Worm (Caenorhabditis elegans) whole organism, mixed stage, embryonic: ENCODE data around the gene C28H8.5.

Experiments used
- M03D4.4 ChIP-seq: sonication (generic microtip); optimal IDR thresholded peaks from 2 replicates; lab custom pipeline; 2017; ENCODE audit warnings: mild to moderate bottlenecking, missing genetic modification characterization, missing compliant biosample characterization
- blmp-1 ChIP-seq: fragments of 150-350 bp; optimal IDR thresholded peaks from 2 replicates; lab custom pipeline; 2014; ENCODE audit warnings: missing biosample characterization, missing genetic modification characterization
- ceh-39 ChIP-seq: fragments of 150-350 bp; optimal IDR thresholded peaks from 2 replicates; lab custom pipeline; 2014; ENCODE audit warnings: missing biosample characterization, missing genetic modification characterization
- ceh-43 ChIP-seq: fragments of 200-800 bp; sonication (Bioruptor generic); optimal IDR thresholded peaks from 2 replicates; lab custom pipeline; 2018; ENCODE audit warnings: mild to moderate bottlenecking, missing genetic modification characterization, moderate library complexity, missing compliant biosample characterization
- ceh-83 ChIP-seq: fragments of 200-800 bp; sonication (Bioruptor generic); optimal IDR thresholded peaks from 2 replicates; lab custom pipeline; 2018; ENCODE audit warnings: mild to moderate bottlenecking, missing genetic modification characterization, missing compliant biosample characterization
- ces-1 ChIP-seq: fragments of 150-350 bp; optimal IDR thresholded peaks from 2 replicates; lab custom pipeline; 2014; ENCODE audit warnings: missing biosample characterization, missing genetic modification reagents, missing genetic modification characterization
- cnd-1 ChIP-seq: fragments of 200-800 bp; sonication (Bioruptor generic); optimal IDR thresholded peaks from 2 replicates; lab custom pipeline; 2018; ENCODE audit warnings: mild to moderate bottlenecking, missing genetic modification characterization, missing compliant biosample characterization
- drap-1 ChIP-seq: fragments of 200-800 bp; sonication (Bioruptor generic); optimal IDR thresholded peaks from 3 replicates; lab custom pipeline; 2018; ENCODE audit warnings: mild to moderate bottlenecking, missing genetic modification characterization, missing compliant biosample characterization
- elt-1 ChIP-seq: sonication (generic microtip); optimal IDR thresholded peaks from 2 replicates; lab custom pipeline; 2017; ENCODE audit warnings: missing genetic modification characterization, mild to moderate bottlenecking, missing compliant biosample characterization, antibody characterized with exemption, moderate library complexity, borderline replicate concordance; ENCODE audit not compliant: insufficient read depth
- elt-3 ChIP-seq: fragments of 150-350 bp; optimal IDR thresholded peaks from 2 replicates; lab custom pipeline; 2014; ENCODE audit warnings: missing biosample characterization, missing genetic modification characterization
- ham-2 ChIP-seq: fragments of 200-800 bp; sonication (Bioruptor generic); optimal IDR thresholded peaks from 2 replicates; lab custom pipeline; 2018; ENCODE audit warnings: mild to moderate bottlenecking, missing genetic modification characterization, missing compliant biosample characterization
- hlh-1 ChIP-seq: fragments of 150-350 bp; optimal IDR thresholded peaks from 2 replicates; lab custom pipeline; 2014; ENCODE audit warnings: missing biosample characterization, missing genetic modification reagents, missing genetic modification characterization
- lin-13 ChIP-seq: fragments of 150-350 bp; optimal IDR thresholded peaks from 2 replicates; lab custom pipeline; 2014; ENCODE audit warnings: missing biosample characterization, missing genetic modification characterization
- lin-32 ChIP-seq: fragments of 200-800 bp; sonication (Bioruptor generic); optimal IDR thresholded peaks from 2 replicates; lab custom pipeline; 2018; ENCODE audit warnings: mild to moderate bottlenecking, missing genetic modification characterization, missing compliant biosample characterization
- mab-5 ChIP-seq: fragments of 150-350 bp; optimal IDR thresholded peaks from 2 replicates; lab custom pipeline; 2014; ENCODE audit warnings: missing biosample characterization, missing genetic modification characterization
- mep-1 ChIP-seq: fragments of 150-350 bp; optimal IDR thresholded peaks from 2 replicates; lab custom pipeline; 2017; ENCODE audit warnings: missing biosample characterization, missing genetic modification reagents, missing genetic modification characterization, inconsistent platforms
- mls-2 ChIP-seq: sonication (generic microtip); optimal IDR thresholded peaks from 2 replicates; lab custom pipeline; 2016; ENCODE audit warnings: mild to moderate bottlenecking, missing genetic modification characterization, moderate library complexity, missing compliant biosample characterization
- nhr-12 ChIP-seq: fragments of 150-350 bp; optimal IDR thresholded peaks from 2 replicates; lab custom pipeline; 2014; ENCODE audit warnings: missing biosample characterization, missing genetic modification characterization
- nhr-2 ChIP-seq: fragments of 150-350 bp; optimal IDR thresholded peaks from 2 replicates; lab custom pipeline; 2014; ENCODE audit warnings: missing biosample characterization, missing genetic modification characterization
- nhr-237 ChIP-seq: fragments of 150-350 bp; optimal IDR thresholded peaks from 2 replicates; lab custom pipeline; 2014; ENCODE audit warnings: missing biosample characterization, missing genetic modification characterization
- nhr-28 ChIP-seq: fragments of 150-350 bp; optimal IDR thresholded peaks from 2 replicates; lab custom pipeline; 2014; ENCODE audit warnings: missing biosample characterization, missing genetic modification characterization
- nhr-76 ChIP-seq: sonication (generic microtip); optimal IDR thresholded peaks from 2 replicates; lab custom pipeline; 2017; ENCODE audit warnings: missing biosample characterization, missing genetic modification characterization
- pha-4 ChIP-seq: fragments of 150-350 bp; optimal IDR thresholded peaks from 2 replicates; lab custom pipeline; 2018; ENCODE audit warnings: missing biosample characterization, missing genetic modification reagents, missing genetic modification characterization
- sem-2 ChIP-seq: fragments of 200-800 bp; sonication (Bioruptor generic); optimal IDR thresholded peaks from 2 replicates; lab custom pipeline; 2018; ENCODE audit warnings: mild to moderate bottlenecking, missing genetic modification characterization, missing compliant biosample characterization
- snpc-4 ChIP-seq: fragments of 150-350 bp; optimal IDR thresholded peaks from 2 replicates; lab custom pipeline; 2014; ENCODE audit warnings: missing biosample characterization, missing genetic modification characterization
- sptf-1 ChIP-seq: sonication (generic microtip); optimal IDR thresholded peaks from 2 replicates; lab custom pipeline; 2017; ENCODE audit warnings: mild to moderate bottlenecking, missing genetic modification characterization, moderate library complexity, missing compliant biosample characterization
- tbx-8 ChIP-seq: fragments of 200-800 bp; sonication (Bioruptor generic); optimal IDR thresholded peaks from 2 replicates; lab custom pipeline; 2018; ENCODE audit warnings: mild to moderate bottlenecking, missing genetic modification characterization, moderate library complexity, missing compliant biosample characterization
- unc-120 ChIP-seq: sonication (generic microtip); optimal IDR thresholded peaks from 2 replicates; lab custom pipeline; 2017; ENCODE audit warnings: missing genetic modification characterization, missing compliant biosample characterization; ENCODE audit not compliant: poor library complexity, severe bottlenecking
- unc-39 ChIP-seq: fragments of 150-350 bp; optimal IDR thresholded peaks from 2 replicates; lab custom pipeline; 2014; ENCODE audit warnings: missing biosample characterization, missing genetic modification characterization
- unc-62 ChIP-seq: fragments of 150-350 bp; optimal IDR thresholded peaks from 2 replicates; lab custom pipeline; 2014; ENCODE audit warnings: missing biosample characterization, missing genetic modification reagents, missing genetic modification characterization
- zip-8 ChIP-seq: fragments of 150-350 bp; optimal IDR thresholded peaks from 2 replicates; lab custom pipeline; 2014; ENCODE audit warnings: missing biosample characterization, missing genetic modification characterization
- ztf-11 ChIP-seq: fragments of 150-350 bp; optimal IDR thresholded peaks from 2 replicates; lab custom pipeline; 2014; ENCODE audit warnings: missing biosample characterization, missing genetic modification characterization

Gene C28H8.5

DNA sequence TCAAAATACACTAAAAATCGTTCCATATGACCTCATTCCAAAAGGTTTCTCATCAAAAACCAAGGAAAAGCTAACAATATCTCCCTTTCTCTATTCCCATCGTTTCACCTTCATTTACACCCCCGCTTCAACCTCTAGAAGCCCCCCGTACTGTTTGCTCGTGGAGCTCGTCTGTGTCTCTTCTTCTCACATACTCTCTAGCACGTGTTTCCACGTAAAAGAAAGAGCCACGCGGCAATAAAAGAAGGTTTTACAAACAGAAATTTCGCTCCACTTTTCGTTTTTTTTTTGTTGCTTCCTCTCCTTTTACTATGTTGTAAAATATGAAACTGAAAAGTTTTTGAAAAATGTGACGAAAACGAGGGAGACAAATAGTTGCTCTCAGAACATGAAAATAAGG is 8.8 kb downstream of the C28H8.5 start:
- TF ChIP-seq pha-4 (no peak), snpc-4 (tag; lab: Kevin White, UChicago) (no peak), mab-5 (tag; lab: Kevin White, UChicago) (no peak), elt-3 (tag; lab: Kevin White, UChicago) (no peak), unc-120 (tag; lab: Kevin White, UChicago) (no peak), M03D4.4 (tag; lab: Kevin White, UChicago) (no peak)

DNA sequence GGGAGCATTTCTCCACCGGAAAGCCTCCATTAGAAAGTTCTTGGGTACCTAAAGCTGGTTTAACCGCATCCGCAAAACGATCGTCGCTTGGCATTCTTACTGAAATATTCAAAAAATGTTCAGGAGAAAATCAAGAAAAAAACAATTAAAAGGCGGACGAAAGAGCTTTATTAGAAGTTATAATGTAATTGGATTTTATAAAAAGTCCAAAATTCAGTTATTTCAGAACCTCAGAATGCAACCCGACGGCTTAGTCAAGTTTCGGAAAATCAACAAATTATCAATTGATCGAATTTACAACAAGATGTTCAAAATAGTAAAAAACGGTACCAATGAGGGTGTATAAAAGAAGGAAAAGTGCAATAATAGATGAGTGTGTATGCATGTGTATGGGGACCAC is 11.8 kb downstream of the C28H8.5 start, which contains the start of gene pxl-1:
pxl-1 (minus strand) TSS at position 101 of the 400 bp plus-strand sequence.
- TF ChIP-seq drap-1 (no peak), tbx-8 (GFP tag; lab: Kevin White, UChicago) (no peak), mls-2 (tag; lab: Kevin White, UChicago) (no peak), nhr-76 (tag; lab: Kevin White, UChicago) (no peak), nhr-237 (no peak), ceh-83 (no peak), cnd-1 (no peak), nhr-28 (tag; lab: Kevin White, UChicago) (no peak), M03D4.4 (tag; lab: Kevin White, UChicago) (no peak), ceh-39 (tag; lab: Kevin White, UChicago) (no peak), blmp-1 (tag; lab: Kevin White, UChicago) (no peak), elt-1 (tag; lab: Kevin White, UChicago) (no peak), unc-39 (tag; lab: Kevin White, UChicago) (no peak)

DNA sequence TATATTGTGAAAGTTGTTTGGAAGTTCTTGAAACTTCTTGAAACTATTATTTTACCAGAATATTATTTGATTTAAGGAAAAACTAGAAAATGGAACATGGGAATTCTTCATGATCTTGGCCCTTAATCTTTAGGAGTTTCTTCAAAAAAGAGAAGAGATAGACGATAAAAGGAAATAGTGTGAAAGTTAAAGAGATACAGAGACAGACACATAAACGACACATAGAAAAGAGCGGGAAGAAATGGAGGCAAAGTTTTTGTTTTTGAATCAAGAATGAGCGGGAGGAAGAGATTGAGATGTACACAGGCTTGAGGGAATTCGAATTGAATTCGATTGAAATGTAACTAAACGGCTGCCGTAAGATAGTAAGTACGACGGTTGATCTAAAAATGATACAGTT is 13.4 kb downstream of the C28H8.5 start:
- TF ChIP-seq snpc-4 (tag; lab: Kevin White, UChicago) (no peak), ces-1 (GFP tag; lab: Kevin White, UChicago) (peak; percentile 27)

DNA sequence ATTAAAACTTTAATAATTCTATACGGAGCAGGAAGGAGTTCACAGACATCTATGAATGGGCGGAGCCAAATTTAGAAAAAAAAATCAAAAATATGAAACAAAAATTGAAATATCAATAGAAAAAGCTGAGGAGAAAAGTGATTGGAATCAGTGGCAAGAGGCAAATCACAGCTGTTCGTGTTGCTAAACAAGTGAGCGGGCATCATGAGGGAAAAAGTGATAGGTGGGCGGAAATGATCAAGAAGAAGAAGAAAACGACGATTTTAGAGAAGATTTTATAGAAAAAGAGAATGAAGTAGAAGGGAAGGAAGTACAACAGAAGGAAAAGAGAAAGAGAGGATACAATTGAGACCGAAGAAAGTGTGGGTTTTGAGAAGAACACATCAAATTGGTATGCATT is 14.5 kb downstream of the C28H8.5 start:
- TF ChIP-seq hlh-1 (tag; lab: Kevin White, UChicago) (peak; percentile 59), unc-62 (GFP tag; lab: Kevin White, UChicago) (no peak), unc-120 (tag; lab: Kevin White, UChicago) (peak; percentile 67), ceh-83 (no peak), ham-2 (GFP tag; lab: Kevin White, UChicago) (no peak), elt-1 (tag; lab: Kevin White, UChicago) (no peak)

DNA sequence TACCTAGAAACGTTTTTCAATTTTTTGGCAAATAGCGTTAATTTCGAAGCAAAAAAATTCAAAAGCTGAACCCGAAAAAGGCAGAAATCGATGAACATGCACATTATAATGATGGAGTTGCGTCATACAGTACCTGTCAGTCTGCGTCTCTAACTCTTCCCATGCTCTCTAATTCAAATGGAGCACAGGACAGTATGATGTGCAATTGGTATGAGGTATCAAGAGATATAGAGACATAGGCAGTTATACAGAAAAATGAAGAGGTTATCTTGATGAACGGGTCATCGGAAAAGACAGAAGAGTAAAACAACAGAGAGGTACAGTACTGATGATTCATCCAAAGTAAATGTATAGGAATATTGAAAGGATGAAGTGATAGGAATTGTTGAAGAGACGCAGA is 16.6 kb downstream of the C28H8.5 start:
- no peak for TF ChIP-seq ceh-43 (GFP tag; lab: Kevin White, UChicago)
- peak; percentile 96 for TF ChIP-seq ceh-39 (tag; lab: Kevin White, UChicago)
- TF ChIP-seq snpc-4 (tag; lab: Kevin White, UChicago), result no peak
- peak; percentile 92 for TF ChIP-seq zip-8 (tag; lab: Kevin White, UChicago)
- TF ChIP-seq nhr-2 (tag; lab: Kevin White, UChicago), result peak; percentile 85
- TF ChIP-seq unc-39 (tag; lab: Kevin White, UChicago), result no peak
- no peak for TF ChIP-seq sptf-1 (tag; lab: Kevin White, UChicago)
- no peak for TF ChIP-seq nhr-237
- TF ChIP-seq, all 35 proteins: peak for 3

DNA sequence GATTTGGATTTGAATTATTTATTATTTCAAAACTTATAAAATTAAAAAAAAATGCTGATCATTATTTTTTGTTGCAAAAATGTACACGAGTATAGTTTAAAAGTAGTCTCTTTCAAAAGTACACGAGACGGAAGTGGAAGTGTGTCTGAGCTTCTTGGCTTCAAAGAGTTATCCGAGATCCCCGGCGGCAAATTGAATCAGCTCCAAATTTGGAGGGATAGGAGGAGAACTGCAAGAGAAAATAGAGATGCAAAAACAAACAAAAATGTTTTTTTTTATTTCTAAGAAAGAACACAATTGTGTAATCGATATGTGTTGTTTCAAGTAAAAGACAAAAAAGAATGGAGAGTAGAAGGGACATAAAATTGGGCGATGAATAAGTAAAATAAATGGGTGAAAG is 18.5 kb downstream of the C28H8.5 start:
- TF ChIP-seq ces-1 (GFP tag; lab: Kevin White, UChicago) (peak; percentile 82), snpc-4 (tag; lab: Kevin White, UChicago) (no peak), blmp-1 (tag; lab: Kevin White, UChicago) (no peak), sptf-1 (tag; lab: Kevin White, UChicago) (no peak)

DNA sequence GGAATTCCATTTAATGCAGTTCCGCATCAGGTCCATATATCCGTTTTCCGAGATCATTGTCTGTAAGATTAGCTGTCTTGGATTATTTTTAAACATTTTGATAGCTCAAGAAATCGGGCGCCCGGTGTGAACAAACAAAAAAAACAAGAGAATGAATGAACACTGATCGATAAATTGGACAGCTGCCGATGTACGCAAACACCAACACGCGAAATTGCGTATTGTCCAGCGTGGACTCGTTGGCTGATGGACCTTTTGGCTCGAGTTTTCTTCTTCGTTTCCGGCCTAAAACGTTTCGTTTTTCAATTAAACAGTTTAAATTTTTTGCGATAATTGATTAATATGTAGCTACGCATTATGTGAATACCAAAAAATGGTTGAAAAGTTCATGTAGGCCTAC is 22.0 kb downstream of the C28H8.5 start, which contains the start of gene dpff-1:
dpff-1 (minus strand) TSS at position 288 of the 400 bp plus-strand sequence.
- TF ChIP-seq ces-1 (GFP tag; lab: Kevin White, UChicago), result no peak
- TF ChIP-seq mls-2 (tag; lab: Kevin White, UChicago), result no peak
- no peak for TF ChIP-seq sem-2 (GFP tag; lab: Kevin White, UChicago)
- TF ChIP-seq elt-3 (tag; lab: Kevin White, UChicago), result no peak
- TF ChIP-seq pha-4, result peak; percentile 29
- peak; percentile 27 for TF ChIP-seq lin-13
- TF ChIP-seq ceh-83, result no peak
- no peak for TF ChIP-seq lin-32 (GFP tag; lab: Kevin White, UChicago)
- no peak for TF ChIP-seq nhr-12 (tag; lab: Kevin White, UChicago)
- peak; percentile 67 for TF ChIP-seq ceh-39 (tag; lab: Kevin White, UChicago)
- TF ChIP-seq unc-120 (tag; lab: Kevin White, UChicago), result no peak
- peak; percentile 2 for TF ChIP-seq mep-1 (tag; lab: Kevin White, UChicago)
- no peak for TF ChIP-seq unc-62 (GFP tag; lab: Kevin White, UChicago)
- no peak for TF ChIP-seq drap-1
- TF ChIP-seq hlh-1 (tag; lab: Kevin White, UChicago), result peak; percentile 70
- peak; percentile 7 for TF ChIP-seq cnd-1
- no peak for TF ChIP-seq ztf-11 (tag; lab: Kevin White, UChicago)
- TF ChIP-seq ceh-43 (GFP tag; lab: Kevin White, UChicago), result peak; percentile 50
